Fruit fly (Drosophila melanogaster) whole organism, prepupa: ENCODE data around the gene CG14300.

Source experiments
- Blimp-1 ChIP-seq: fragments of 200-800 bp; sonication (Bioruptor generic); optimal IDR thresholded peaks from 3 replicates; lab custom pipeline; 2017; ENCODE audit warnings: missing biosample characterization, missing genetic modification characterization, mild to moderate bottlenecking, moderate library complexity, missing genetic modification reagents
- CG10631 ChIP-seq: fragments of 200-800 bp; sonication (Bioruptor generic); optimal IDR thresholded peaks from 2 replicates; lab custom pipeline; 2016; ENCODE audit warnings: missing biosample characterization, missing genetic modification characterization
- CG11294 ChIP-seq: fragments of 200-800 bp; sonication (Bioruptor generic); IDR thresholded peaks from 2 replicates; pipeline ENCODE4 v1.3.6; 2022; ENCODE audit warnings: missing biosample characterization, missing genetic modification characterization
- CG11762 ChIP-seq: fragments of 200-800 bp; sonication (Bioruptor generic); optimal IDR thresholded peaks from 3 replicates; lab custom pipeline; 2016; ENCODE audit warnings: missing biosample characterization, missing genetic modification characterization; ENCODE audit not compliant: insufficient read depth
- CG11902 ChIP-seq: fragments of 200-800 bp; sonication (Bioruptor generic); optimal IDR thresholded peaks from 3 replicates; lab custom pipeline; 2016; ENCODE audit warnings: missing biosample characterization, missing genetic modification characterization
- CG16779 ChIP-seq: fragments of 200-800 bp; sonication (Bioruptor generic); optimal IDR thresholded peaks from 3 replicates; lab custom pipeline; 2017; ENCODE audit warnings: missing biosample characterization, mild to moderate bottlenecking, missing genetic modification characterization
- CG31627 ChIP-seq: fragments of 200-800 bp; sonication (Bioruptor generic); optimal IDR thresholded peaks from 3 replicates; lab custom pipeline; 2016; ENCODE audit warnings: missing biosample characterization, missing genetic modification characterization
- CG34406 ChIP-seq: fragments of 200-800 bp; sonication (Bioruptor generic); optimal IDR thresholded peaks from 3 replicates; lab custom pipeline; 2016; ENCODE audit warnings: missing biosample characterization, missing genetic modification characterization
- CG3919 ChIP-seq: fragments of 200-800 bp; sonication (Bioruptor generic); optimal IDR thresholded peaks from 3 replicates; lab custom pipeline; 2016; ENCODE audit warnings: missing biosample characterization, missing genetic modification characterization
- CG4318 ChIP-seq: fragments of 200-800 bp; sonication (Bioruptor generic); optimal IDR thresholded peaks from 3 replicates; lab custom pipeline; 2017; ENCODE audit warnings: missing biosample characterization, mild to moderate bottlenecking, missing genetic modification characterization
- CG6163 ChIP-seq: fragments of 200-800 bp; sonication (Bioruptor generic); IDR thresholded peaks from 3 replicates; pipeline ENCODE4 v1.3.6; 2022; ENCODE audit warnings: missing biosample characterization, missing genetic modification characterization
- CG6276 ChIP-seq: fragments of 200-800 bp; sonication (Bioruptor generic); optimal IDR thresholded peaks from 2 replicates; lab custom pipeline; 2017; ENCODE audit warnings: missing biosample characterization, mild to moderate bottlenecking, missing genetic modification characterization
- CG6792 ChIP-seq: fragments of 200-800 bp; sonication (Bioruptor generic); optimal IDR thresholded peaks from 3 replicates; lab custom pipeline; 2016; ENCODE audit warnings: missing biosample characterization, missing genetic modification characterization
- CG7368 ChIP-seq: fragments of 200-800 bp; sonication (Bioruptor generic); optimal IDR thresholded peaks from 3 replicates; lab custom pipeline; 2016; ENCODE audit warnings: missing biosample characterization, missing genetic modification characterization
- CG8632 ChIP-seq: fragments of 200-800 bp; sonication (Bioruptor generic); optimal IDR thresholded peaks from 3 replicates; lab custom pipeline; 2016; ENCODE audit warnings: missing biosample characterization, missing genetic modification characterization
- CG9139 ChIP-seq: fragments of 200-800 bp; sonication (Bioruptor generic); optimal IDR thresholded peaks from 3 replicates; lab custom pipeline; 2017; ENCODE audit warnings: missing biosample characterization, mild to moderate bottlenecking, missing genetic modification characterization
- Eip75B ChIP-seq: fragments of 200-800 bp; sonication (Bioruptor generic); optimal IDR thresholded peaks from 3 replicates; lab custom pipeline; 2016; ENCODE audit warnings: missing biosample characterization, missing genetic modification characterization
- Eip78C ChIP-seq: fragments of 200-800 bp; sonication (Bioruptor generic); peaks from one replicate; lab custom pipeline; 2016; ENCODE audit warnings: missing biosample characterization, missing genetic modification characterization
- Eip93F ChIP-seq: fragments of 200-800 bp; sonication (Bioruptor generic); optimal IDR thresholded peaks from 2 replicates; lab custom pipeline; 2016; ENCODE audit warnings: missing biosample characterization, mild to moderate bottlenecking, missing genetic modification characterization
- Ets21C ChIP-seq: fragments of 200-800 bp; sonication (Bioruptor generic); optimal IDR thresholded peaks from 3 replicates; lab custom pipeline; 2016; ENCODE audit warnings: missing biosample characterization, missing genetic modification characterization
- Ets96B ChIP-seq: fragments of 200-800 bp; optimal IDR thresholded peaks from 2 replicates; lab custom pipeline; 2019; ENCODE audit warnings: missing biosample characterization, mild to moderate bottlenecking, missing genetic modification characterization, moderate library complexity
- Gug ChIP-seq: fragments of 200-800 bp; sonication (Bioruptor generic); IDR thresholded peaks from 2 replicates; pipeline ENCODE4 v1.3.6; 2022; ENCODE audit warnings: missing biosample characterization, missing genetic modification characterization
- Hr4 ChIP-seq: fragments of 200-800 bp; sonication (Bioruptor generic); optimal IDR thresholded peaks from 3 replicates; lab custom pipeline; 2016; ENCODE audit warnings: missing biosample characterization, missing genetic modification characterization
- Lpt ChIP-seq: fragments of 200-800 bp; sonication (Bioruptor generic); optimal IDR thresholded peaks from 3 replicates; lab custom pipeline; 2016; ENCODE audit warnings: missing biosample characterization, missing genetic modification characterization
- Met ChIP-seq: fragments of 200-800 bp; sonication (Bioruptor generic); optimal IDR thresholded peaks from 3 replicates; lab custom pipeline; 2016; ENCODE audit warnings: missing biosample characterization, missing genetic modification characterization
- OdsH ChIP-seq: fragments of 200-800 bp; sonication (Bioruptor generic); optimal IDR thresholded peaks from 3 replicates; lab custom pipeline; 2016; ENCODE audit warnings: missing biosample characterization, missing genetic modification characterization
- Smox ChIP-seq: fragments of 200-800 bp; sonication (Bioruptor generic); optimal IDR thresholded peaks from 3 replicates; lab custom pipeline; 2016; ENCODE audit warnings: missing biosample characterization, missing genetic modification characterization
- Sox14 ChIP-seq: fragments of 200-800 bp; sonication (Bioruptor generic); optimal IDR thresholded peaks from 3 replicates; lab custom pipeline; 2016; ENCODE audit warnings: missing biosample characterization, missing genetic modification characterization
- achi ChIP-seq: fragments of 200-800 bp; sonication (Bioruptor generic); optimal IDR thresholded peaks from 3 replicates; lab custom pipeline; 2016; ENCODE audit warnings: missing biosample characterization, missing genetic modification characterization
- acj6 ChIP-seq: fragments of 200-800 bp; sonication (Bioruptor generic); optimal IDR thresholded peaks from 3 replicates; lab custom pipeline; 2016; ENCODE audit warnings: missing biosample characterization, missing genetic modification characterization
- cyc ChIP-seq: fragments of 200-800 bp; sonication (Bioruptor generic); optimal IDR thresholded peaks from 3 replicates; lab custom pipeline; 2016; ENCODE audit warnings: missing biosample characterization, missing genetic modification characterization
- dsx ChIP-seq: fragments of 200-800 bp; optimal IDR thresholded peaks from 3 replicates; lab custom pipeline; 2019; ENCODE audit warnings: missing biosample characterization, mild to moderate bottlenecking, missing genetic modification characterization, moderate library complexity; ENCODE audit not compliant: poor library complexity, severe bottlenecking
- eg ChIP-seq: fragments of 200-800 bp; sonication (Bioruptor generic); IDR thresholded peaks from 3 replicates; pipeline ENCODE4 v1.3.6; 2022; ENCODE audit warnings: missing biosample characterization, missing genetic modification characterization
- esn ChIP-seq: fragments of 200-800 bp; sonication (Bioruptor generic); optimal IDR thresholded peaks from 2 replicates; lab custom pipeline; 2016; ENCODE audit warnings: missing biosample characterization, mild to moderate bottlenecking, missing genetic modification characterization, moderate library complexity
- fd59A ChIP-seq: fragments of 200-800 bp; sonication (Bioruptor generic); optimal IDR thresholded peaks from 2 replicates; lab custom pipeline; 2017; ENCODE audit warnings: missing biosample characterization, mild to moderate bottlenecking, missing genetic modification characterization, missing genetic modification reagents
- fkh ChIP-seq: fragments of 200-800 bp; sonication (Bioruptor generic); optimal IDR thresholded peaks from 3 replicates; lab custom pipeline; 2017; ENCODE audit warnings: missing biosample characterization, mild to moderate bottlenecking, missing genetic modification characterization, moderate library complexity
- lz ChIP-seq: fragments of 200-800 bp; sonication (Bioruptor generic); optimal IDR thresholded peaks from 3 replicates; lab custom pipeline; 2016; ENCODE audit warnings: missing biosample characterization, missing genetic modification characterization
- net ChIP-seq: fragments of 200-800 bp; sonication (Bioruptor generic); optimal IDR thresholded peaks from 3 replicates; lab custom pipeline; 2016; ENCODE audit warnings: missing biosample characterization, missing genetic modification characterization
- pdm3 ChIP-seq: fragments of 200-800 bp; sonication (Bioruptor generic); optimal IDR thresholded peaks from 3 replicates; lab custom pipeline; 2016; ENCODE audit warnings: missing biosample characterization, missing genetic modification characterization
- spab ChIP-seq: fragments of 200-800 bp; sonication (Bioruptor generic); optimal IDR thresholded peaks from 2 replicates; lab custom pipeline; 2017; ENCODE audit warnings: missing biosample characterization, mild to moderate bottlenecking, missing genetic modification characterization, missing genetic modification reagents
- svp ChIP-seq: fragments of 200-800 bp; sonication (Bioruptor generic); peaks from one replicate; lab custom pipeline; 2016; ENCODE audit warnings: missing biosample characterization, missing genetic modification characterization
- topi ChIP-seq: fragments of 200-800 bp; sonication (Bioruptor generic); optimal IDR thresholded peaks from 3 replicates; lab custom pipeline; 2016; ENCODE audit warnings: missing biosample characterization, missing genetic modification characterization
- vri ChIP-seq: fragments of 200-800 bp; sonication (Bioruptor generic); optimal IDR thresholded peaks from 3 replicates; lab custom pipeline; 2016; ENCODE audit warnings: missing biosample characterization, mild to moderate bottlenecking, missing genetic modification characterization

Gene CG14300

DNA sequence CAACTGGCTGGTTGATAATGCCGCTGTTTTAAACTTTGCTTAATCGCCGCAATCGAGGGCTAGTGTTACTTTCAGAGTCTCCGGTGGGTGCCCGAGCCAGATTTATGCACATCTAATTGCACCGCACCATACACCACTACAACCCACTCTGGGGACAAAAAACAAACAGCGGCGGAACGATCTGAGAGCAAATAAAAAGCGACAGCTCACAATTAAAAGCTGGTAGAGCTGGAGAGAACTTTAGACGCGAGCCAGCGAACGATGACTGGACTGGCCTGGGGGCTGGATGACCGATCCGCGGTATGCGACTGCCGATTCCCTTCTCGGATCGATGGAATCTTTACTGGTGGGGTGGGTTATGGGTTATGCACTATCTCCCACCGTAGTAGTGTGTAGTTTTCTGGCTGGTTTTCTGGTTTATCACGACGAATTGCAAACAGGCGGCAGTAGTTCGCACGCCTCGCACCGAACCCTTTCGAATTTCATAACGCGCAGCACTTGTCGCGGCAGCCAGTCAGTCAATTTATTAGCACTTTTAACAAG, 46.0 kb upstream of the CG14300 start (continued):
- TF ChIP-seq Gug (GFP tag; lab: Robert Waterston, UW) (no peak), CG9139 (GFP tag; lab: Kevin White, UChicago) (no peak), Blimp-1 (GFP tag; lab: Kevin White, UChicago) (no peak), CG6163 (GFP tag; lab: Robert Waterston, UW) (0 out of 3 replicates have a peak, but pooled peaks have one; percentile 30), acj6 (GFP tag; lab: Kevin White, UChicago) (no peak), vri (GFP tag; lab: Kevin White, UChicago) (no peak), CG6276 (GFP tag; lab: Kevin White, UChicago) (peak; percentile 5), eg (no peak), CG3919 (GFP tag; lab: Kevin White, UChicago) (peak; percentile 22), dsx (GFP tag; lab: Kevin White, UChicago) (no peak), Lpt (no peak), CG16779 (tag; lab: Kevin White, UChicago) (no peak), Eip75B (GFP tag; lab: Kevin White, UChicago) (no peak), CG11902 (GFP tag; lab: Kevin White, UChicago) (no peak), topi (GFP tag; lab: Kevin White, UChicago) (no peak), CG31627 (GFP tag; lab: Kevin White, UChicago) (peak; percentile 2), Hr4 (no peak), spab (GFP tag; lab: Kevin White, UChicago) (no peak), CG11294 (GFP tag; lab: Robert Waterston, UW) (no peak), OdsH (GFP tag; lab: Kevin White, UChicago) (peak; percentile 25), Eip93F (GFP tag; lab: Kevin White, UChicago) (no peak)

- TF ChIP-seq CG10631 (peak; percentile 4), Eip78C (GFP tag; lab: Kevin White, UChicago) (peak; percentile 89), CG34406 (GFP tag; lab: Kevin White, UChicago) (peak; percentile 47), Eip75B (GFP tag; lab: Kevin White, UChicago) (peak; percentile 44), Eip93F (GFP tag; lab: Kevin White, UChicago) (no peak), cyc (peak; percentile 32), Sox14 (GFP tag; lab: Kevin White, UChicago) (no peak), fd59A (peak; percentile 26), svp (GFP tag; lab: Kevin White, UChicago) (peak; percentile 82), CG31627 (GFP tag; lab: Kevin White, UChicago) (peak; percentile 29), OdsH (GFP tag; lab: Kevin White, UChicago) (no peak), Met (GFP tag; lab: Kevin White, UChicago) (peak; percentile 53), CG11762 (GFP tag; lab: Kevin White, UChicago) (no peak), Lpt (no peak), pdm3 (GFP tag; lab: Kevin White, UChicago) (no peak), Ets96B (peak; percentile 17), CG6276 (GFP tag; lab: Kevin White, UChicago) (no peak), lz (GFP tag; lab: Kevin White, UChicago) (peak; percentile 32), vri (GFP tag; lab: Kevin White, UChicago) (peak; percentile 28), Hr4 (peak; percentile 11), acj6 (GFP tag; lab: Kevin White, UChicago) (peak; percentile 47), Blimp-1 (GFP tag; lab: Kevin White, UChicago) (no peak), CG4318 (GFP tag; lab: Kevin White, UChicago) (no peak), CG7368 (GFP tag; lab: Kevin White, UChicago) (no peak), achi (no peak), Smox (GFP tag; lab: Kevin White, UChicago) (peak; percentile 29), eg (peak; percentile 16; the same call in 1 of the 3 replicates), Ets21C (GFP tag; lab: Kevin White, UChicago) (no peak), net (GFP tag; lab: Kevin White, UChicago) (peak; percentile 11), CG8632 (GFP tag; lab: Kevin White, UChicago) (peak; percentile 31), fkh (GFP tag; lab: Kevin White, UChicago) (no peak), CG6792 (GFP tag; lab: Kevin White, UChicago) (peak; percentile 17), esn (peak; percentile 65)
- TF ChIP-seq, all 60 proteins: peak for 20
These were observed 45.4 kb upstream of the CG14300 start for dm6 chr3R:18738705-18739434.
